Worm (Caenorhabditis elegans): ENCODE measurements around the gene C46E10.1.

DNA sequence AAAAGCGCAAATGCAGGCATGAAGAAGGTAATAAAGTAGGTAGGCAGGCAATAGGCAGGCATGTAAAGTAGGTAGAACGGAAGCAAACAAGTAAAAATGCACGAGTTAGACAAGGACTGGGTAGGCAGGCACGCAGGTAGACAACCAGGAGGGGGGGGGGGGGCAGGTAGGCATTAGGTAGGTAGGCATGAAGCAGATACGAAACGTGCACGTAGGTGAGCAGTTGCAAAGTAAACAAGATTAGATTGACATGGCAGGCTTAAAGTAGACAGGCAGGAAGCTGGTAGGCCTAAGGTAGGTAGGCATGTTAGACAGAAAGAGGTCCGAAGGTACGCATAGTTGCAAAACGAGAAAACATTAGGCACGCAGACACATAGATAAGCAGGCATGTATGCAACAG lies 45.0 kb upstream of the C46E10.1 start:
- no peak for TF ChIP-seq lin-39 (tag; optimal IDR thresholded peaks at IDR 0.05)
- TF ChIP-seq unc-39 (tag; optimal IDR thresholded peaks at IDR 0.05): no peak
- no peak for TF ChIP-seq T26A8.4 (GFP tag; IDR thresholded peaks at IDR 0.05)
- no peak for TF ChIP-seq Y105C5A.15 (GFP tag; IDR thresholded peaks at IDR 0.05)
- TF ChIP-seq mep-1 (tag; optimal IDR thresholded peaks at IDR 0.05): no peak
- TF ChIP-seq ama-1 (optimal IDR thresholded peaks at IDR 0.05): no peak

Measured in whole organism, L4 larva.